Worm (Caenorhabditis elegans) whole organism, mixed stage, embryonic: ENCODE data around the gene R13A1.5.

ENCODE experiments used
- bed-3 ChIP-seq: fragments of 200-800 bp; sonication (Bioruptor generic); optimal IDR thresholded peaks from 3 replicates; lab custom pipeline; 2018; ENCODE audit warnings: mild to moderate bottlenecking, missing genetic modification characterization, moderate library complexity, missing compliant biosample characterization
- blmp-1 ChIP-seq: fragments of 150-350 bp; optimal IDR thresholded peaks from 2 replicates; lab custom pipeline; 2014; ENCODE audit warnings: missing biosample characterization, missing genetic modification characterization
- ceh-39 ChIP-seq: fragments of 150-350 bp; optimal IDR thresholded peaks from 2 replicates; lab custom pipeline; 2014; ENCODE audit warnings: missing biosample characterization, missing genetic modification characterization
- ceh-43 ChIP-seq: fragments of 200-800 bp; sonication (Bioruptor generic); optimal IDR thresholded peaks from 2 replicates; lab custom pipeline; 2018; ENCODE audit warnings: mild to moderate bottlenecking, missing genetic modification characterization, moderate library complexity, missing compliant biosample characterization
- ceh-83 ChIP-seq: fragments of 200-800 bp; sonication (Bioruptor generic); optimal IDR thresholded peaks from 2 replicates; lab custom pipeline; 2018; ENCODE audit warnings: mild to moderate bottlenecking, missing genetic modification characterization, missing compliant biosample characterization
- ces-1 ChIP-seq: fragments of 150-350 bp; optimal IDR thresholded peaks from 2 replicates; lab custom pipeline; 2014; ENCODE audit warnings: missing biosample characterization, missing genetic modification reagents, missing genetic modification characterization
- cnd-1 ChIP-seq: fragments of 200-800 bp; sonication (Bioruptor generic); optimal IDR thresholded peaks from 2 replicates; lab custom pipeline; 2018; ENCODE audit warnings: mild to moderate bottlenecking, missing genetic modification characterization, missing compliant biosample characterization
- drap-1 ChIP-seq: fragments of 200-800 bp; sonication (Bioruptor generic); optimal IDR thresholded peaks from 3 replicates; lab custom pipeline; 2018; ENCODE audit warnings: mild to moderate bottlenecking, missing genetic modification characterization, missing compliant biosample characterization
- elt-1 ChIP-seq: sonication (generic microtip); optimal IDR thresholded peaks from 2 replicates; lab custom pipeline; 2017; ENCODE audit warnings: missing genetic modification characterization, mild to moderate bottlenecking, missing compliant biosample characterization, antibody characterized with exemption, moderate library complexity, borderline replicate concordance; ENCODE audit not compliant: insufficient read depth
- elt-3 ChIP-seq: fragments of 150-350 bp; optimal IDR thresholded peaks from 2 replicates; lab custom pipeline; 2014; ENCODE audit warnings: missing biosample characterization, missing genetic modification characterization
- flh-1 ChIP-seq: fragments of 200-800 bp; sonication (Bioruptor generic); optimal IDR thresholded peaks from 2 replicates; lab custom pipeline; 2018; ENCODE audit warnings: mild to moderate bottlenecking, missing genetic modification characterization, moderate library complexity, missing compliant biosample characterization
- ham-2 ChIP-seq: fragments of 200-800 bp; sonication (Bioruptor generic); optimal IDR thresholded peaks from 2 replicates; lab custom pipeline; 2018; ENCODE audit warnings: mild to moderate bottlenecking, missing genetic modification characterization, missing compliant biosample characterization
- lin-32 ChIP-seq: fragments of 200-800 bp; sonication (Bioruptor generic); optimal IDR thresholded peaks from 2 replicates; lab custom pipeline; 2018; ENCODE audit warnings: mild to moderate bottlenecking, missing genetic modification characterization, missing compliant biosample characterization
- lsy-2 ChIP-seq: fragments of 150-350 bp; optimal IDR thresholded peaks from 2 replicates; lab custom pipeline; 2014; ENCODE audit warnings: missing biosample characterization, missing genetic modification characterization
- mab-5 ChIP-seq: fragments of 150-350 bp; optimal IDR thresholded peaks from 2 replicates; lab custom pipeline; 2014; ENCODE audit warnings: missing biosample characterization, missing genetic modification characterization
- mep-1 ChIP-seq: fragments of 150-350 bp; optimal IDR thresholded peaks from 2 replicates; lab custom pipeline; 2017; ENCODE audit warnings: missing biosample characterization, missing genetic modification reagents, missing genetic modification characterization, inconsistent platforms
- mls-2 ChIP-seq: sonication (generic microtip); optimal IDR thresholded peaks from 2 replicates; lab custom pipeline; 2016; ENCODE audit warnings: mild to moderate bottlenecking, missing genetic modification characterization, moderate library complexity, missing compliant biosample characterization
- nhr-12 ChIP-seq: fragments of 150-350 bp; optimal IDR thresholded peaks from 2 replicates; lab custom pipeline; 2014; ENCODE audit warnings: missing biosample characterization, missing genetic modification characterization
- nhr-237 ChIP-seq: fragments of 150-350 bp; optimal IDR thresholded peaks from 2 replicates; lab custom pipeline; 2014; ENCODE audit warnings: missing biosample characterization, missing genetic modification characterization
- nhr-28 ChIP-seq: fragments of 150-350 bp; optimal IDR thresholded peaks from 2 replicates; lab custom pipeline; 2014; ENCODE audit warnings: missing biosample characterization, missing genetic modification characterization
- nhr-76 ChIP-seq: sonication (generic microtip); optimal IDR thresholded peaks from 2 replicates; lab custom pipeline; 2017; ENCODE audit warnings: missing biosample characterization, missing genetic modification characterization
- pha-4 ChIP-seq: fragments of 150-350 bp; optimal IDR thresholded peaks from 2 replicates; lab custom pipeline; 2018; ENCODE audit warnings: missing biosample characterization, missing genetic modification reagents, missing genetic modification characterization
- sem-2 ChIP-seq: fragments of 200-800 bp; sonication (Bioruptor generic); optimal IDR thresholded peaks from 2 replicates; lab custom pipeline; 2018; ENCODE audit warnings: mild to moderate bottlenecking, missing genetic modification characterization, missing compliant biosample characterization
- snpc-4 ChIP-seq: fragments of 150-350 bp; optimal IDR thresholded peaks from 2 replicates; lab custom pipeline; 2014; ENCODE audit warnings: missing biosample characterization, missing genetic modification characterization
- sptf-1 ChIP-seq: sonication (generic microtip); optimal IDR thresholded peaks from 2 replicates; lab custom pipeline; 2017; ENCODE audit warnings: mild to moderate bottlenecking, missing genetic modification characterization, moderate library complexity, missing compliant biosample characterization
- tbx-8 ChIP-seq: fragments of 200-800 bp; sonication (Bioruptor generic); optimal IDR thresholded peaks from 2 replicates; lab custom pipeline; 2018; ENCODE audit warnings: mild to moderate bottlenecking, missing genetic modification characterization, moderate library complexity, missing compliant biosample characterization
- unc-62 ChIP-seq: fragments of 150-350 bp; optimal IDR thresholded peaks from 2 replicates; lab custom pipeline; 2014; ENCODE audit warnings: missing biosample characterization, missing genetic modification reagents, missing genetic modification characterization
- zip-8 ChIP-seq: fragments of 150-350 bp; optimal IDR thresholded peaks from 2 replicates; lab custom pipeline; 2014; ENCODE audit warnings: missing biosample characterization, missing genetic modification characterization
- ztf-11 ChIP-seq: fragments of 150-350 bp; optimal IDR thresholded peaks from 2 replicates; lab custom pipeline; 2014; ENCODE audit warnings: missing biosample characterization, missing genetic modification characterization

Gene R13A1.5

ce11 chrIV:7165723-7166122 lies 25.9 kb downstream of the R13A1.5 start, which contains the start of gene rpc-1:
TSS of gene rpc-1 (minus strand) at chrIV:7165748.
- TF ChIP-seq elt-3 (tag; lab: Kevin White, UChicago): peak; percentile 10
- peak; percentile 33 for TF ChIP-seq lsy-2 (tag; lab: Kevin White, UChicago)
- TF ChIP-seq unc-62: no peak
- TF ChIP-seq mep-1 (tag; lab: Kevin White, UChicago): no peak

ce11 chrIV:7159586-7159985 lies 32.1 kb downstream of the R13A1.5 start:
- TF ChIP-seq lsy-2 (tag; lab: Kevin White, UChicago): no peak
- no peak for TF ChIP-seq ceh-39 (tag; lab: Kevin White, UChicago)
- TF ChIP-seq flh-1: no peak
- TF ChIP-seq mab-5 (tag; lab: Kevin White, UChicago): no peak
- TF ChIP-seq ces-1 (GFP tag; lab: Kevin White, UChicago): no peak
- no peak for TF ChIP-seq unc-62
- TF ChIP-seq ztf-11: no peak
- TF ChIP-seq blmp-1 (tag; lab: Kevin White, UChicago): no peak
- TF ChIP-seq elt-1 (tag; lab: Kevin White, UChicago): no peak
- no peak for TF ChIP-seq sem-2
- no peak for TF ChIP-seq tbx-8 (GFP tag; lab: Kevin White, UChicago)
- no peak for TF ChIP-seq sptf-1 (tag; lab: Kevin White, UChicago)
- no peak for TF ChIP-seq elt-3 (tag; lab: Kevin White, UChicago)
- no peak for TF ChIP-seq nhr-12
- TF ChIP-seq ham-2 (GFP tag; lab: Kevin White, UChicago): no peak
- no peak for TF ChIP-seq mep-1 (tag; lab: Kevin White, UChicago)
- no peak for TF ChIP-seq bed-3 (GFP tag; lab: Kevin White, UChicago)

- TF ChIP-seq blmp-1 (tag; lab: Kevin White, UChicago) (no peak), snpc-4 (tag; lab: Kevin White, UChicago) (no peak), mls-2 (tag; lab: Kevin White, UChicago) (no peak), nhr-28 (tag; lab: Kevin White, UChicago) (no peak), ceh-43 (GFP tag; lab: Kevin White, UChicago) (no peak), nhr-12 (no peak), elt-3 (tag; lab: Kevin White, UChicago) (no peak), lsy-2 (tag; lab: Kevin White, UChicago) (no peak), sem-2 (no peak)
These were observed 33.5 kb downstream of the R13A1.5 start for ce11 chrIV:7158161-7158560.

ce11 chrIV:7156356-7156755 lies 35.3 kb downstream of the R13A1.5 start, which contains the start of gene maph-9:
TSS of gene maph-9 (plus strand) at chrIV:7156628.
- TF ChIP-seq nhr-237 (tag; lab: Kevin White, UChicago) (no peak), elt-3 (tag; lab: Kevin White, UChicago) (no peak), cnd-1 (no peak), nhr-76 (tag; lab: Kevin White, UChicago) (no peak), zip-8 (no peak), sem-2 (no peak), ceh-83 (GFP tag; lab: Kevin White, UChicago) (no peak), lin-32 (no peak), snpc-4 (tag; lab: Kevin White, UChicago) (no peak), ztf-11 (peak; percentile 16), ceh-43 (GFP tag; lab: Kevin White, UChicago) (peak; percentile 19), drap-1 (GFP tag; lab: Kevin White, UChicago) (no peak), tbx-8 (GFP tag; lab: Kevin White, UChicago) (no peak), unc-62 (no peak), nhr-12 (no peak), ceh-39 (tag; lab: Kevin White, UChicago) (no peak), lsy-2 (tag; lab: Kevin White, UChicago) (peak; percentile 1), blmp-1 (tag; lab: Kevin White, UChicago) (no peak), pha-4 (tag; lab: Kevin White, UChicago) (no peak), elt-1 (tag; lab: Kevin White, UChicago) (no peak), sptf-1 (tag; lab: Kevin White, UChicago) (peak; percentile 57)
- TF ChIP-seq, all 35 proteins: peak for 4

ce11 chrIV:7154356-7154755 lies 37.3 kb downstream of the R13A1.5 start, which contains the start of gene C34D4.2:
TSS of gene C34D4.2 (plus strand) at chrIV:7154656.
- no peak for TF ChIP-seq bed-3 (GFP tag; lab: Kevin White, UChicago)
- peak; percentile 32 for TF ChIP-seq elt-1 (tag; lab: Kevin White, UChicago)
